Worm (Caenorhabditis elegans) whole organism, L2 larva: ENCODE data around the gene kap-1.

ENCODE experiments used
- F13H6.1 ChIP-seq: sonication (generic microtip); optimal IDR thresholded peaks from 2 replicates; lab custom pipeline; 2016; ENCODE audit warnings: missing genetic modification characterization, missing compliant biosample characterization
- R02D3.7 ChIP-seq: fragments of 150-350 bp; optimal IDR thresholded peaks from 2 replicates; lab custom pipeline; 2014; ENCODE audit warnings: missing biosample characterization, missing genetic modification characterization
- ama-1 ChIP-seq: fragments of 150-350 bp; optimal IDR thresholded peaks from 2 replicates; lab custom pipeline; 2018; ENCODE audit warnings: inconsistent platforms
- ceh-82 ChIP-seq: fragments of 150-350 bp; optimal IDR thresholded peaks from 2 replicates; lab custom pipeline; 2014; ENCODE audit warnings: missing biosample characterization, missing genetic modification characterization
- elt-3 ChIP-seq: sonication (generic microtip); optimal IDR thresholded peaks from 2 replicates; lab custom pipeline; 2017; ENCODE audit warnings: missing biosample characterization, missing genetic modification characterization
- lin-13 ChIP-seq: fragments of 150-350 bp; optimal IDR thresholded peaks from 2 replicates; lab custom pipeline; 2014; ENCODE audit warnings: missing biosample characterization, missing genetic modification reagents, missing genetic modification characterization
- mab-5 ChIP-seq: fragments of 150-350 bp; optimal IDR thresholded peaks from 2 replicates; lab custom pipeline; 2014; ENCODE audit warnings: missing biosample characterization, missing genetic modification characterization
- mdl-1 ChIP-seq, 2 experiments: fragments of 150-350 bp in 1 of 2; sonication (generic microtip) in 1 of 2; optimal IDR thresholded peaks; 2 replicates each; lab custom pipeline; 2017; ENCODE audit warnings: missing biosample characterization in 2 of 2, missing genetic modification characterization in 2 of 2
- nhr-11 ChIP-seq: fragments of 150-350 bp; optimal IDR thresholded peaks from 2 replicates; lab custom pipeline; 2014; ENCODE audit warnings: missing biosample characterization, missing genetic modification characterization
- nhr-237 ChIP-seq: fragments of 150-350 bp; optimal IDR thresholded peaks from 2 replicates; lab custom pipeline; 2014; ENCODE audit warnings: missing biosample characterization, missing genetic modification characterization
- unc-55 ChIP-seq: fragments of 150-350 bp; sonication (generic microtip); optimal IDR thresholded peaks from 3 replicates; lab custom pipeline; 2014; ENCODE audit warnings: missing biosample characterization, missing genetic modification reagents, missing genetic modification characterization
- zag-1 ChIP-seq: fragments of 150-350 bp; optimal IDR thresholded peaks from 2 replicates; lab custom pipeline; 2014; ENCODE audit warnings: missing biosample characterization, missing genetic modification characterization
- ztf-11 ChIP-seq: sonication (generic microtip); optimal IDR thresholded peaks from 2 replicates; lab custom pipeline; 2017; ENCODE audit warnings: missing biosample characterization, missing genetic modification characterization

DNA sequence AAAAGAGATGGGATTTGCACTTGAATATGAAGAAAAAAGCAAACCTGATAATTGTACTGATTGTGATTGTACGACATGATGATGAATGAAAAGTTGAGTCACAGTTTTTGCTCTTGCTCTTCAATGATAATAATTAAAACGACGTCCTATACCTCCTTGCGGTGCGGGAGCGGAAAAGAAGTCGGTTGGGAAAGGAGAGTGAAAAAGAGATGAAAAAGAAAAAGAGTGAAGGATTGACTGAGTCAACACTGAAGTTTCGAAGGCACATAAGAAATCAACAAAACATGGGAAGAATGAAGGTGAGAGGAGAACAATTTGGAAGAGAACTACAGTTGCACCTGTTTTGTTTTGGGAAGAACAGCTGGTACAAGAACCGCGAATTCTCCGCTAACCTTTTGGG is 19.2 kb upstream of the kap-1 start, which contains the start of gene F56C9.8:
- TF ChIP-seq ama-1 (lab: Kevin White, UChicago) (no peak), ceh-82 (tag; lab: Kevin White, UChicago) (no peak), unc-55 (GFP tag; lab: Kevin White, UChicago) (no peak), mdl-1 (tag; optimal IDR thresholded peaks at IDR 0.05; lab: Kevin White, UChicago) (no peak), R02D3.7 (tag; lab: Kevin White, UChicago) (no peak), nhr-11 (no peak), elt-3 (tag; lab: Kevin White, UChicago) (no peak), mab-5 (tag; lab: Kevin White, UChicago) (no peak), zag-1 (no peak), F13H6.1 (no peak), lin-13 (no peak), nhr-237 (tag; lab: Kevin White, UChicago) (no peak), ztf-11 (tag; lab: Kevin White, UChicago) (no peak)
